Fruit fly (Drosophila melanogaster): ENCODE measurements around the gene Tpi.

DNA sequence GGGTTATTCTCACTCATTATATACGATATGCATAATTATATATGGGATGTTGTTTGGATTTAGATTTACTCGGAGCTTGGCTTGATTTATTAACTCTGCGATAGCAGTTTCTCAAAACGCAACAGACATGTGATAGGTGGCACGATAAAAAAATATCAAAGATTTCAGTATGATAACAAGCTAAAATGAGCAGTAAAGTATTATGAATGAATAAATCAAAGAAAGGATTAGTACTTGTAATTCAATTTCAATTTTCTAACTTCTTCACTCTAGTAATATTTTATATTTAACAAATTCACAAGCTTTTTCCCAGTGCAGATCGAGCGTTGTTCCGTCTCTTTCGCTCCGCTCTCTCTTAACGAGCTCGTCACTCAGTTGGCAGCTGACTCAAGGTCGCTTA lies 50.3 kb downstream of the Tpi start:
- TF ChIP-seq fru (GFP tag; optimal IDR thresholded peaks at IDR 0.05): no peak
- TF ChIP-seq Abd-B (GFP tag; optimal IDR thresholded peaks at IDR 0.05): no peak
- no peak for TF ChIP-seq usp (GFP tag; optimal IDR thresholded peaks at IDR 0.05)
- TF ChIP-seq CG32264 (GFP tag; optimal IDR thresholded peaks at IDR 0.05): no peak

Data from whole organism, wandering third instar larva.